Worm (Caenorhabditis elegans): ENCODE data around the gene C08B6.10.

DNA sequence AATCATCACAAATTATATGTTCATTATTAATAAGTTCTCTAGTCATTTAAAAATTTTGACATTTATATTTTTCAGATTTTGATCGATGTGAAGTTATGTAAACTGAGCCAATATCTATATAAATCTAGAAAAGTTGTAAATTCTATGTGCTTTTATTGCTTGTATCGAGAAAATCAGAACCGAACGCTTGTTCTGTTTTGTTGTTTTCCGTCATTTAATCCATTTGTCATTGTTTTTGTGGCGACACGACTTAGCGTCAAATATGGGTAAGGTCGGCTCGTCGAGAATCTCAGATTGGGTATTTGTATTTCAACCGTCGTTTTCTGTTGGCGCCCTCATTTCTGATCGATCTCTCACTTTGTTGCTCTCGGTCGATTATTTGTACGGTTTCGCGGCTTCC is 11.0 kb upstream of the C08B6.10 start, which contains the start of gene cht-5:
- TF ChIP-seq snpc-3.4 (tag; optimal IDR thresholded peaks at IDR 0.05), result no peak
- TF ChIP-seq ceh-100 (GFP tag; IDR thresholded peaks at IDR 0.05), result no peak
- no peak for TF ChIP-seq let-526 (GFP tag; IDR thresholded peaks at IDR 0.05)
- TF ChIP-seq nhr-90 (tag; optimal IDR thresholded peaks at IDR 0.05), result no peak
- no peak for TF ChIP-seq ZK185.1 (tag; optimal IDR thresholded peaks at IDR 0.05; ENCODE audit: poor library complexity, severe bottlenecking)
- TF ChIP-seq ztf-3 (GFP tag; optimal IDR thresholded peaks at IDR 0.05), result no peak
- TF ChIP-seq madf-8 (GFP tag; conservative IDR thresholded peaks at IDR 0.05), result no peak
- TF ChIP-seq ceh-27 (GFP tag; optimal IDR thresholded peaks at IDR 0.05), result no peak
